Worm (Caenorhabditis elegans): ENCODE data around the gene snap-29.
A peak's percentile ranks its signal among the peaks of the same experiment; 100 is the strongest.

The snap-29 gene

ce11 chrIII:8782744-8783143, 6.7 kb downstream of the snap-29 start (continued):
- no peak for TF ChIP-seq ceh-28 (tag; optimal IDR thresholded peaks at IDR 0.05)
- TF ChIP-seq zag-1 (tag; optimal IDR thresholded peaks at IDR 0.05): no peak
- no peak for TF ChIP-seq nhr-76 (tag; optimal IDR thresholded peaks at IDR 0.05)
- no peak for TF ChIP-seq D1046.2 (GFP tag; IDR thresholded peaks at IDR 0.05)
- TF ChIP-seq unc-62 (GFP tag; optimal IDR thresholded peaks at IDR 0.05 in 1 of 2): no peak
- no peak for TF ChIP-seq unc-62 (tag; optimal IDR thresholded peaks at IDR 0.05)
- no peak for TF ChIP-seq zfp-2 (tag; optimal IDR thresholded peaks at IDR 0.05)
- no peak for TF ChIP-seq Y48G9A.11 (GFP tag; IDR thresholded peaks at IDR 0.05)
- no peak for TF ChIP-seq lin-13 (GFP tag; optimal IDR thresholded peaks at IDR 0.05)
- no peak for TF ChIP-seq F44E2.7 (GFP tag; IDR thresholded peaks at IDR 0.05)
- no peak for TF ChIP-seq vab-7 (GFP tag; IDR thresholded peaks at IDR 0.05)

ce11 chrIII:8784500-8784899, 8.4 kb downstream of the snap-29 start:
- no peak for TF ChIP-seq duxl-1 (tag; optimal IDR thresholded peaks at IDR 0.05; ENCODE audit: poor library complexity)
- no peak for TF ChIP-seq nhr-42 (GFP tag; IDR thresholded peaks at IDR 0.05)
- TF ChIP-seq gei-8 (GFP tag; optimal IDR thresholded peaks at IDR 0.05): no peak
- no peak for TF ChIP-seq ceh-82 (tag; optimal IDR thresholded peaks at IDR 0.05)
- no peak for TF ChIP-seq nhr-28 (tag; optimal IDR thresholded peaks at IDR 0.05)
- no peak for TF ChIP-seq cey-2 (tag; optimal IDR thresholded peaks at IDR 0.05; ENCODE audit: borderline replicate concordance, insufficient read depth)
- TF ChIP-seq F37D6.2 (tag; optimal IDR thresholded peaks at IDR 0.05): no peak
- TF ChIP-seq F10B5.3 (tag; optimal IDR thresholded peaks at IDR 0.05): no peak
- no peak for TF ChIP-seq spr-3 (GFP tag; optimal IDR thresholded peaks at IDR 0.05)
- no peak for TF ChIP-seq vab-7 (GFP tag; IDR thresholded peaks at IDR 0.05)
- no peak for TF ChIP-seq pqm-1 (tag; optimal IDR thresholded peaks at IDR 0.05)
- TF ChIP-seq daf-12 (tag; optimal IDR thresholded peaks at IDR 0.05): no peak
- TF ChIP-seq Y5F2A.4 (GFP tag; optimal IDR thresholded peaks at IDR 0.05): no peak
- no peak for TF ChIP-seq rbr-2 (tag; optimal IDR thresholded peaks at IDR 0.05)
- TF ChIP-seq ztf-11 (tag; optimal IDR thresholded peaks at IDR 0.05): no peak
- TF ChIP-seq lim-7 (GFP tag; IDR thresholded peaks at IDR 0.05): no peak
- TF ChIP-seq dpl-1 (GFP tag; optimal IDR thresholded peaks at IDR 0.05): no peak
- no peak for TF ChIP-seq ceh-44 (GFP tag; IDR thresholded peaks at IDR 0.05)

DNA sequence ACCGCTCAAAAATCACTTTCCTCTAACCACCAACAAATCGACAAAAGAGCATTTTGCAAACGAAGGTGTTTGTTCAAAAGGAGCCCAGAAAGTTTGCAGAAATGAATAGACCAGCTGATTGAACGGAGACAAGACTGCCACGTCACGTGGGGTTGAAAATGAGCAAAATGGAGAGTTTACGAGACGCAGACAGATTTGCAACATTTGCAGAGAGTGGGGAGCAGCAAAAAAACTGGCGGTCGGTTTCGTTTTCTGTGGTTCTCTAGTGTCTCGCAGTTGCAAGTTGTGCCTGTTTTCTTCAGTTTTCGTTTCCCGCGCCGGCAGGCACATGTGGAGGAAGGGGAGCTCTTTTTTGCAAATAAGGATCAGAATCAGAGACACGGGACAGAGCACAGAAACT, 9.4 kb downstream of the snap-29 start:
- TF ChIP-seq aha-1 (tag): peak; percentile 96
- TF ChIP-seq cey-2 (tag; optimal IDR thresholded peaks at IDR 0.05; ENCODE audit: borderline replicate concordance, insufficient read depth): no peak
- TF ChIP-seq ZK337.2 (GFP tag; IDR thresholded peaks at IDR 0.05): no peak
- peak; percentile 31 for TF ChIP-seq dpl-1 (GFP tag; optimal IDR thresholded peaks at IDR 0.05)
- TF ChIP-seq ZK546.5 (tag; optimal IDR thresholded peaks at IDR 0.05): no peak
- TF ChIP-seq daf-16 (GFP tag; optimal IDR thresholded peaks at IDR 0.05): no peak
- no peak for TF ChIP-seq daf-16 (tag; optimal IDR thresholded peaks at IDR 0.05)
- TF ChIP-seq lin-15B (tag; optimal IDR thresholded peaks at IDR 0.05): no peak
- no peak for TF ChIP-seq ceh-44 (GFP tag; IDR thresholded peaks at IDR 0.05)
- TF ChIP-seq madf-9 (GFP tag; conservative IDR thresholded peaks at IDR 0.05): no peak
- peak; percentile 2 to 95 for TF ChIP-seq mdl-1 (tag; optimal IDR thresholded peaks at IDR 0.05)
- TF ChIP-seq nhr-11 (tag; optimal IDR thresholded peaks at IDR 0.05): peak; percentile 64
- TF ChIP-seq F10B5.3 (tag; optimal IDR thresholded peaks at IDR 0.05): no peak
- TF ChIP-seq ctbp-1 (GFP tag; IDR thresholded peaks at IDR 0.05): no peak
- peak; percentile 29 for TF ChIP-seq mes-2 (tag; optimal IDR thresholded peaks at IDR 0.05; ENCODE audit: poor library complexity, severe bottlenecking)
- TF ChIP-seq Y75B8A.6 (GFP tag; IDR thresholded peaks at IDR 0.05): no peak
- no peak for TF ChIP-seq zip-2 (tag; optimal IDR thresholded peaks at IDR 0.05)
- 0 out of 2 replicates have a peak, but pooled peaks have one; percentile 10 for TF ChIP-seq vab-7 (GFP tag; IDR thresholded peaks at IDR 0.05)
- peak; percentile 38 for TF ChIP-seq rbr-2 (tag; optimal IDR thresholded peaks at IDR 0.05)
- TF ChIP-seq set-16 (GFP tag; IDR thresholded peaks at IDR 0.05): no peak
- TF ChIP-seq unc-39 (tag; optimal IDR thresholded peaks at IDR 0.05): no peak
- TF ChIP-seq F49E8.2 (tag; optimal IDR thresholded peaks at IDR 0.05; ENCODE audit: borderline replicate concordance): no peak
- TF ChIP-seq F44E2.7 (GFP tag; IDR thresholded peaks at IDR 0.05): peak; percentile 64; the same call in 1 of the 2 replicates
- TF ChIP-seq zfp-2 (tag; optimal IDR thresholded peaks at IDR 0.05): no peak
- peak; percentile 78 for TF ChIP-seq gei-8 (GFP tag; optimal IDR thresholded peaks at IDR 0.05)
- TF ChIP-seq nhr-28 (tag; optimal IDR thresholded peaks at IDR 0.05): peak; percentile 78
- no peak for TF ChIP-seq mxl-2 (GFP tag; conservative IDR thresholded peaks at IDR 0.05)
- no peak for TF ChIP-seq nhr-10 (tag; optimal IDR thresholded peaks at IDR 0.05)
- peak; percentile 92 for TF ChIP-seq hlh-30 (tag; optimal IDR thresholded peaks at IDR 0.05; ENCODE audit: insufficient read depth)
- no peak for TF ChIP-seq ceh-82 (tag; optimal IDR thresholded peaks at IDR 0.05)
- TF ChIP-seq ztf-7 (tag; optimal IDR thresholded peaks at IDR 0.05): no peak
- TF ChIP-seq saeg-2 (GFP tag; IDR thresholded peaks at IDR 0.05): peak; percentile 75
